Fruit fly (Drosophila melanogaster) whole organism, embryonic: Measurements from ENCODE around the gene CG5445.

ENCODE experiments used
- CG11247 ChIP-seq: fragments of 200-800 bp; sonication (Bioruptor generic); IDR thresholded peaks from 2 replicates; pipeline ENCODE4 v1.3.6; 2022; ENCODE audit warnings: missing biosample characterization, missing genetic modification characterization
- CG11560 ChIP-seq: fragments of 200-800 bp; sonication (Bioruptor generic); IDR thresholded peaks from 3 replicates; pipeline ENCODE4 v1.3.6; 2022; ENCODE audit warnings: missing biosample characterization, missing genetic modification characterization
- CG11695 ChIP-seq: fragments of 200-800 bp; sonication (Bioruptor generic); IDR thresholded peaks from 3 replicates; pipeline ENCODE4 v1.3.6; 2022; ENCODE audit warnings: missing biosample characterization, missing genetic modification characterization
- CG11696 ChIP-seq: fragments of 200-800 bp; sonication (Bioruptor generic); IDR thresholded peaks from 2 replicates; pipeline ENCODE4 v1.3.6; 2022; ENCODE audit warnings: missing biosample characterization, missing genetic modification characterization
- CG12104 ChIP-seq: fragments of 200-800 bp; sonication (Bioruptor generic); optimal IDR thresholded peaks from 3 replicates; lab custom pipeline; 2016; ENCODE audit warnings: missing biosample characterization, missing genetic modification characterization
- CG12155 ChIP-seq: fragments of 200-800 bp; sonication (Bioruptor generic); optimal IDR thresholded peaks from 3 replicates; lab custom pipeline; 2016; ENCODE audit warnings: missing biosample characterization, missing genetic modification characterization
- CG14441 ChIP-seq: fragments of 200-800 bp; sonication (Bioruptor generic); IDR thresholded peaks from 2 replicates; pipeline ENCODE4 v1.3.6; 2022; ENCODE audit warnings: missing biosample characterization, missing genetic modification characterization
- CG15073 ChIP-seq: fragments of 200-800 bp; sonication (Bioruptor generic); optimal IDR thresholded peaks from 2 replicates; lab custom pipeline; 2016; ENCODE audit warnings: missing biosample characterization, missing genetic modification characterization
- CG17829 ChIP-seq: fragments of 200-800 bp; optimal IDR thresholded peaks from 2 replicates; lab custom pipeline; 2019; ENCODE audit warnings: missing biosample characterization, mild to moderate bottlenecking, missing genetic modification characterization, moderate library complexity
- CG1792 ChIP-seq: fragments of 200-800 bp; sonication (Bioruptor generic); optimal IDR thresholded peaks from 2 replicates; lab custom pipeline; 2016; ENCODE audit warnings: missing biosample characterization, missing genetic modification characterization
- CG18011 ChIP-seq: fragments of 200-800 bp; sonication (Bioruptor generic); optimal IDR thresholded peaks from 2 replicates; lab custom pipeline; 2017; ENCODE audit warnings: missing biosample characterization, missing genetic modification characterization, mild to moderate bottlenecking, moderate library complexity, missing genotype
- CG1832 ChIP-seq: fragments of 200-800 bp; sonication (Bioruptor generic); optimal IDR thresholded peaks from 2 replicates; lab custom pipeline; 2017; ENCODE audit warnings: missing biosample characterization, mild to moderate bottlenecking, missing genetic modification characterization, inconsistent platforms
- CG32767 ChIP-seq: fragments of 200-800 bp; sonication (Bioruptor generic); IDR thresholded peaks from 2 replicates; pipeline ENCODE4 v1.3.6; 2022; ENCODE audit warnings: missing biosample characterization, missing genetic modification characterization
- CG4820 ChIP-seq: fragments of 200-800 bp; sonication (Bioruptor generic); optimal IDR thresholded peaks from 3 replicates; lab custom pipeline; 2016; ENCODE audit warnings: missing biosample characterization, missing genetic modification characterization
- CG7928 ChIP-seq: fragments of 200-800 bp; sonication (Bioruptor generic); optimal IDR thresholded peaks from 2 replicates; lab custom pipeline; 2017; ENCODE audit warnings: missing biosample characterization, mild to moderate bottlenecking, missing genetic modification characterization
- CG7963 ChIP-seq: fragments of 200-800 bp; sonication (Bioruptor generic); IDR thresholded peaks from 3 replicates; pipeline ENCODE4 v1.3.6; 2022; ENCODE audit warnings: missing biosample characterization, missing genetic modification characterization; ENCODE audit not compliant: partially characterized antibody
- CG8290 ChIP-seq, 3 experiments: fragments of 200-800 bp; sonication (Bioruptor generic); optimal IDR thresholded peaks; 2 replicates each; lab custom pipeline; 2016 to 2019; ENCODE audit warnings: missing biosample characterization in 3 of 3, missing genetic modification characterization in 3 of 3, mild to moderate bottlenecking in 2 of 3, moderate library complexity in 1 of 3
- CG9609 ChIP-seq: fragments of 200-800 bp; sonication (Bioruptor generic); optimal IDR thresholded peaks from 3 replicates; lab custom pipeline; 2016; ENCODE audit warnings: missing biosample characterization, missing genetic modification characterization
- Camta ChIP-seq: fragments of 200-800 bp; sonication (Bioruptor generic); optimal IDR thresholded peaks from 2 replicates; lab custom pipeline; 2016; ENCODE audit warnings: missing biosample characterization, missing genetic modification characterization
- CrebB ChIP-seq: fragments of 200-800 bp; sonication (Bioruptor generic); optimal IDR thresholded peaks from 3 replicates; lab custom pipeline; 2018; ENCODE audit warnings: missing biosample characterization, mild to moderate bottlenecking, missing genetic modification characterization
- Dref ChIP-seq: fragments of 200-800 bp; sonication (Bioruptor generic); IDR thresholded peaks from 2 replicates; pipeline ENCODE4 v1.3.6; 2022; ENCODE audit warnings: missing biosample characterization, missing genetic modification characterization
- Eip74EF ChIP-seq, 2 experiments: fragments of 200-800 bp in 1 of 2; fragments of >200 bp in 1 of 2; sonication (Bioruptor generic) in 1 of 2; optimal IDR thresholded peaks; 2 replicates each; lab custom pipeline; 2017 to 2019; ENCODE audit warnings: missing biosample characterization in 2 of 2, missing genetic modification characterization in 2 of 2, mild to moderate bottlenecking in 1 of 2, moderate library complexity in 1 of 2
- Gsc ChIP-seq: fragments of 200-800 bp; sonication (Bioruptor generic); IDR thresholded peaks from 2 replicates; pipeline ENCODE4 v1.3.6; 2022; ENCODE audit warnings: missing biosample characterization, missing genetic modification characterization
- Hmx ChIP-seq: fragments of 200-800 bp; sonication (Bioruptor generic); optimal IDR thresholded peaks from 2 replicates; lab custom pipeline; 2016; ENCODE audit warnings: missing biosample characterization, missing genetic modification characterization
- Max ChIP-seq: fragments of 200-800 bp; sonication (Bioruptor generic); optimal IDR thresholded peaks from 2 replicates; lab custom pipeline; 2016; ENCODE audit warnings: missing biosample characterization, mild to moderate bottlenecking, missing genetic modification characterization
- NK7.1 ChIP-seq: fragments of 200-800 bp; sonication (Bioruptor generic); optimal IDR thresholded peaks from 3 replicates; lab custom pipeline; 2016; ENCODE audit warnings: missing biosample characterization, missing genetic modification characterization
- Pdp1 ChIP-seq, 2 experiments: fragments of 200-800 bp; sonication (Bioruptor generic); optimal IDR thresholded peaks; 3 replicates each; lab custom pipeline; 2016; ENCODE audit warnings: missing biosample characterization in 2 of 2, missing genetic modification characterization in 2 of 2, mild to moderate bottlenecking in 1 of 2, moderate library complexity in 1 of 2
- Sry-β ChIP-seq: fragments of 200-800 bp; sonication (Bioruptor generic); optimal IDR thresholded peaks from 2 replicates; lab custom pipeline; 2018; ENCODE audit warnings: missing biosample characterization, mild to moderate bottlenecking, missing genetic modification characterization, moderate library complexity
- ara ChIP-seq: fragments of 200-800 bp; sonication (Bioruptor generic); IDR thresholded peaks from 2 replicates; pipeline ENCODE4 v1.3.6; 2022; ENCODE audit warnings: missing biosample characterization, missing genetic modification characterization
- bcd ChIP-seq: fragments of 200-800 bp; sonication (Bioruptor generic); optimal IDR thresholded peaks from 2 replicates; lab custom pipeline; 2017; ENCODE audit warnings: missing biosample characterization, mild to moderate bottlenecking, missing genetic modification characterization
- bowl ChIP-seq: fragments of 200-800 bp; sonication (Bioruptor generic); IDR thresholded peaks from 2 replicates; pipeline ENCODE4 v1.3.6; 2022; ENCODE audit warnings: missing biosample characterization, missing genetic modification characterization
- caup ChIP-seq: fragments of 200-800 bp; sonication (Bioruptor generic); optimal IDR thresholded peaks from 3 replicates; lab custom pipeline; 2017; ENCODE audit warnings: missing biosample characterization, mild to moderate bottlenecking, missing genetic modification characterization, moderate library complexity; ENCODE audit not compliant: severe bottlenecking
- chm ChIP-seq: fragments of 200-800 bp; sonication (Bioruptor generic); IDR thresholded peaks from 2 replicates; pipeline ENCODE4 v1.3.6; 2022; ENCODE audit warnings: missing biosample characterization, missing genetic modification characterization
- disco-r ChIP-seq: fragments of 200-800 bp; sonication (Bioruptor generic); optimal IDR thresholded peaks from 2 replicates; lab custom pipeline; 2016; ENCODE audit warnings: missing biosample characterization, missing genetic modification characterization
- dmrt11E ChIP-seq: fragments of 200-800 bp; sonication (Bioruptor generic); optimal IDR thresholded peaks from 3 replicates; lab custom pipeline; 2018; ENCODE audit warnings: missing biosample characterization, mild to moderate bottlenecking, missing genetic modification characterization, moderate library complexity
- ems ChIP-seq: fragments of 200-800 bp; sonication (Bioruptor generic); optimal IDR thresholded peaks from 3 replicates; lab custom pipeline; 2016; ENCODE audit warnings: missing biosample characterization, missing genetic modification characterization
- gcm2 ChIP-seq: fragments of 200-800 bp; sonication (Bioruptor generic); optimal IDR thresholded peaks from 2 replicates; lab custom pipeline; 2016; ENCODE audit warnings: missing biosample characterization, missing genetic modification characterization
- gem ChIP-seq: fragments of 200-800 bp; sonication (Bioruptor generic); optimal IDR thresholded peaks from 2 replicates; lab custom pipeline; 2019; ENCODE audit warnings: missing biosample characterization, mild to moderate bottlenecking, missing genetic modification characterization, moderate library complexity
- luna ChIP-seq: fragments of 200-800 bp; sonication (Bioruptor generic); optimal IDR thresholded peaks from 2 replicates; lab custom pipeline; 2016; ENCODE audit warnings: missing biosample characterization, missing genetic modification characterization
- pan ChIP-seq, 4 experiments: fragments of >200 bp in 3 of 4; fragments of 200-800 bp in 1 of 4; sonication (Bioruptor generic) in 1 of 4; optimal IDR thresholded peaks in 3 of 4; IDR thresholded peaks in 1 of 4; 2 replicates each; pipeline versions ENCODE4 v1.3.6 to Lab custom; 2017 to 2022; ENCODE audit warnings: missing biosample characterization in 2 of 4, missing genetic modification characterization in 2 of 4, mixed read lengths in 1 of 4
- pita ChIP-seq: fragments of 200-800 bp; sonication (Bioruptor generic); optimal IDR thresholded peaks from 2 replicates; lab custom pipeline; 2017; ENCODE audit warnings: missing biosample characterization, mild to moderate bottlenecking, missing genetic modification characterization
- psq ChIP-seq: fragments of 200-800 bp; sonication (Bioruptor generic); optimal IDR thresholded peaks from 2 replicates; lab custom pipeline; 2017; ENCODE audit warnings: missing biosample characterization, missing genetic modification characterization
- pum ChIP-seq: fragments of 200-800 bp; sonication (Bioruptor generic); optimal IDR thresholded peaks from 2 replicates; lab custom pipeline; 2016; ENCODE audit warnings: missing biosample characterization, missing genetic modification characterization
- rib ChIP-seq: fragments of 200-800 bp; sonication (Bioruptor generic); IDR thresholded peaks from 2 replicates; pipeline ENCODE4 v1.3.6; 2022; ENCODE audit warnings: missing biosample characterization, missing genetic modification characterization
- schlank ChIP-seq: fragments of 200-800 bp; sonication (Bioruptor generic); optimal IDR thresholded peaks from 2 replicates; lab custom pipeline; 2018; ENCODE audit warnings: missing biosample characterization, mild to moderate bottlenecking, missing genetic modification characterization
- sqz ChIP-seq: fragments of 200-800 bp; sonication (Bioruptor generic); optimal IDR thresholded peaks from 3 replicates; lab custom pipeline; 2018; ENCODE audit warnings: missing biosample characterization, mild to moderate bottlenecking, missing genetic modification characterization
- sr ChIP-seq: fragments of 200-800 bp; sonication (Bioruptor generic); IDR thresholded peaks from 3 replicates; pipeline ENCODE4 v1.3.6; 2022; ENCODE audit warnings: missing biosample characterization, missing genetic modification characterization
- tgo ChIP-seq: fragments of 200-800 bp; sonication (Bioruptor generic); IDR thresholded peaks from 3 replicates; pipeline ENCODE4 v1.3.6; 2022; ENCODE audit warnings: missing biosample characterization, missing genetic modification characterization
- twi ChIP-seq: fragments of 200-800 bp; optimal IDR thresholded peaks from 2 replicates; lab custom pipeline; 2019; ENCODE audit warnings: missing biosample characterization, mild to moderate bottlenecking, missing genetic modification characterization, moderate library complexity
- z ChIP-seq: fragments of 200-800 bp; sonication (Bioruptor generic); IDR thresholded peaks from 3 replicates; pipeline ENCODE4 v1.3.6; 2022; ENCODE audit warnings: missing biosample characterization, missing genetic modification characterization
- zf30C ChIP-seq: fragments of 200-800 bp; sonication (Bioruptor generic); optimal IDR thresholded peaks from 3 replicates; lab custom pipeline; 2018; ENCODE audit warnings: missing biosample characterization, mild to moderate bottlenecking, missing genetic modification characterization

The CG5445 gene

dm6 chrX:17305544-17305943, 23.2 kb downstream of the CG5445 start (continued):
- TF ChIP-seq Pdp1 (GFP tag; optimal IDR thresholded peaks at IDR 0.05; lab: Kevin White, UChicago) (peak in 1 of 2 experiments; percentile 96), CG14441 (no peak), gcm2 (GFP tag; lab: Kevin White, UChicago) (no peak), CG32767 (GFP tag; lab: Robert Waterston, UW) (no peak), CG9609 (no peak), schlank (tag; lab: Kevin White, UChicago) (no peak), luna (no peak), tgo (GFP tag; lab: Robert Waterston, UW) (no peak), dmrt11E (tag; lab: Kevin White, UChicago) (no peak), CG7928 (no peak), CG12104 (GFP tag; lab: Kevin White, UChicago) (no peak), CG7963 (peak; percentile 70; the same call in 2 of the 3 replicates), chm (GFP tag; lab: Robert Waterston, UW) (no peak), CG1792 (GFP tag; lab: Kevin White, UChicago) (no peak), CG8290 (GFP tag; optimal IDR thresholded peaks at IDR 0.05; lab: Kevin White, UChicago) (no peak), CG8290 (tag; optimal IDR thresholded peaks at IDR 0.05; lab: Kevin White, UChicago) (peak in 1 of 2 experiments; percentile 66), Dref (0 out of 2 replicates have a peak, but pooled peaks have one; percentile 23), gem (tag; lab: Kevin White, UChicago) (no peak), Max (GFP tag; lab: Kevin White, UChicago) (no peak), Hmx (no peak), twi (tag; lab: Kevin White, UChicago) (no peak), NK7.1 (GFP tag; lab: Kevin White, UChicago) (no peak), pita (GFP tag; lab: Kevin White, UChicago) (no peak), ems (GFP tag; lab: Kevin White, UChicago) (no peak), bcd (GFP tag; lab: Kevin White, UChicago) (no peak), sr (GFP tag; lab: Robert Waterston, UW) (no peak), CrebB (tag; lab: Kevin White, UChicago) (no peak), bowl (no peak), Sry-β (GFP tag; lab: Kevin White, UChicago) (no peak), CG4820 (no peak), CG11695 (GFP tag; lab: Robert Waterston, UW) (no peak), CG12155 (GFP tag; lab: Kevin White, UChicago) (no peak), CG11247 (GFP tag; lab: Robert Waterston, UW) (no peak), CG17829 (tag; lab: Kevin White, UChicago) (peak; percentile 39), sqz (no peak), Gsc (no peak), CG15073 (no peak), zf30C (no peak), Camta (GFP tag; lab: Kevin White, UChicago) (no peak), rib (no peak), psq (GFP tag; lab: Kevin White, UChicago) (no peak), CG11696 (GFP tag; lab: Robert Waterston, UW) (no peak), CG1832 (GFP tag; lab: Kevin White, UChicago) (no peak), disco-r (GFP tag; lab: Kevin White, UChicago) (no peak), pan (optimal IDR thresholded peaks at IDR 0.05; lab: Kevin White, UChicago) (no peak), pan (GFP tag; optimal IDR thresholded peaks at IDR 0.05 in 1 of 2, IDR thresholded peaks at IDR 0.05 in 1 of 2) (no peak), z (GFP tag; lab: Robert Waterston, UW) (no peak), caup (GFP tag; lab: Kevin White, UChicago) (no peak), pum (GFP tag; lab: Kevin White, UChicago) (no peak), Eip74EF (GFP tag; optimal IDR thresholded peaks at IDR 0.05; lab: Kevin White, UChicago) (no peak), CG11560 (tag; lab: Robert Waterston, UW) (no peak), ara (no peak), CG18011 (GFP tag; lab: Kevin White, UChicago) (no peak)
